Worm (Caenorhabditis elegans): ENCODE data around the gene nas-33.

DNA sequence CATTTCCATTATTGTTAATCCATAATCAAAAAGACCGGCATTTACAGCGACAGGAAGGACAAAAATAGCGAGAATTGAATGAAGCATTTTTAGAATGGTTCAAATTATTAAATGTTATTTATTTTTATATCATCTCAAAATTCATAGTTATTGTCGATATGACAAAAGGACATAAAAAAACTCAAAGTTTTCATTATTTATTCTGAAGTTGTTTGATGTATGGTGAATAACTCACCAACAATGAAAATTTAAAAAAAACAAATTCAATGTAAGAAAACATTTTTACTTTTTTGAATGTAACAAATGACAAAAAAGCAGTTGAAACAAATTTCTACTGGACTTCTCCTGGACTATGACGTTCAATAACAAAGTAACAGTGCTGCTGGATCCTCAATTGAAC is 14.6 kb downstream of the nas-33 start, which contains the start of gene K10C2.14:
- TF ChIP-seq unc-62 (GFP tag; optimal IDR thresholded peaks at IDR 0.05) (no peak), nhr-20 (tag; optimal IDR thresholded peaks at IDR 0.05) (no peak), egl-27 (tag; optimal IDR thresholded peaks at IDR 0.05) (no peak), skn-1 (tag; optimal IDR thresholded peaks at IDR 0.05) (no peak), lin-13 (GFP tag; optimal IDR thresholded peaks at IDR 0.05) (no peak), mep-1 (tag; optimal IDR thresholded peaks at IDR 0.05) (no peak), lir-3 (tag; optimal IDR thresholded peaks at IDR 0.05; ENCODE audit: poor library complexity) (no peak)
